Fruit fly (Drosophila melanogaster): ENCODE data around the gene CG14892.

Gene CG14892

dm6 chr3R:16545705-16546104 lies 48.5 kb upstream of the CG14892 start (continued):
- TF ChIP-seq Gug (GFP tag; IDR thresholded peaks at IDR 0.05) (no peak), kah (GFP tag; optimal IDR thresholded peaks at IDR 0.05) (no peak), CG15011 (GFP tag; optimal IDR thresholded peaks at IDR 0.05) (no peak), pan (optimal IDR thresholded peaks at IDR 0.05) (no peak), pan (GFP tag; optimal IDR thresholded peaks at IDR 0.05 in 1 of 2, IDR thresholded peaks at IDR 0.05 in 1 of 2) (no peak), tap (tag; optimal IDR thresholded peaks at IDR 0.05) (no peak), peb (GFP tag; IDR thresholded peaks at IDR 0.05) (no peak), CG11723 (GFP tag; optimal IDR thresholded peaks at IDR 0.05) (no peak), lov (optimal IDR thresholded peaks at IDR 0.05) (no peak), lov (GFP tag; IDR thresholded peaks at IDR 0.05) (no peak), CG15269 (tag; optimal IDR thresholded peaks at IDR 0.05) (peak; percentile 17), CG4730 (GFP tag; IDR thresholded peaks at IDR 0.05) (no peak), tna (GFP tag; IDR thresholded peaks at IDR 0.05; ENCODE audit: partially characterized antibody) (no peak), ac (GFP tag; optimal IDR thresholded peaks at IDR 0.05) (no peak), CkIIα-i1 (GFP tag; IDR thresholded peaks at IDR 0.05) (no peak), kni (GFP tag; optimal IDR thresholded peaks at IDR 0.05) (peak; percentile 4), CG10321 (GFP tag; IDR thresholded peaks at IDR 0.05) (no peak), CG12299 (tag; optimal IDR thresholded peaks at IDR 0.05) (no peak), CG3281 (GFP tag; optimal IDR thresholded peaks at IDR 0.05) (no peak), abd-A (tag; optimal IDR thresholded peaks at IDR 0.05) (no peak), CG11504 (tag; optimal IDR thresholded peaks at IDR 0.05) (no peak), az2 (GFP tag; optimal IDR thresholded peaks at IDR 0.05) (no peak), CG2889 (GFP tag; IDR thresholded peaks at IDR 0.05) (no peak), Dek (tag; optimal IDR thresholded peaks at IDR 0.05) (no peak), hbn (GFP tag; IDR thresholded peaks at IDR 0.05; ENCODE audit: partially characterized antibody) (no peak), CG11560 (tag; IDR thresholded peaks at IDR 0.05) (no peak), sqz (GFP tag; optimal IDR thresholded peaks at IDR 0.05) (peak; percentile 67), dan (GFP tag; IDR thresholded peaks at IDR 0.05) (no peak), lilli (GFP tag; optimal IDR thresholded peaks at IDR 0.05) (no peak), unc-4 (GFP tag; IDR thresholded peaks at IDR 0.05; ENCODE audit: partially characterized antibody) (no peak), cwo (GFP tag; optimal IDR thresholded peaks at IDR 0.05) (no peak), CG8924 (tag; optimal IDR thresholded peaks at IDR 0.05) (no peak), CG2129 (GFP tag; IDR thresholded peaks at IDR 0.05; ENCODE audit: partially characterized antibody) (no peak), CG6175 (GFP tag; IDR thresholded peaks at IDR 0.05) (no peak), Scr (GFP tag; IDR thresholded peaks at IDR 0.05; ENCODE audit: partially characterized antibody) (no peak), MTF-1 (GFP tag; optimal IDR thresholded peaks at IDR 0.05; ENCODE audit: borderline replicate concordance) (no peak), zen (tag; optimal IDR thresholded peaks at IDR 0.05) (peak; percentile 55), CG11247 (GFP tag; IDR thresholded peaks at IDR 0.05) (no peak), oc (tag; optimal IDR thresholded peaks at IDR 0.05) (no peak), chinmo (GFP tag; IDR thresholded peaks at IDR 0.05; ENCODE audit: partially characterized antibody) (0 out of 4 replicates have a peak, but pooled peaks have one; percentile 19)
